Fruit fly (Drosophila melanogaster) whole organism, prepupa: ENCODE results near the gene CheB38b.
A peak's percentile ranks its signal among the peaks of the same experiment; 100 is the strongest.

Experiments
- Blimp-1 ChIP-seq: fragments of 200-800 bp; sonication (Bioruptor generic); optimal IDR thresholded peaks from 3 replicates; lab custom pipeline; 2017; ENCODE audit warnings: missing biosample characterization, missing genetic modification characterization, mild to moderate bottlenecking, moderate library complexity, missing genetic modification reagents
- CG10631 ChIP-seq: fragments of 200-800 bp; sonication (Bioruptor generic); optimal IDR thresholded peaks from 2 replicates; lab custom pipeline; 2016; ENCODE audit warnings: missing biosample characterization, missing genetic modification characterization
- CG10669 ChIP-seq: fragments of 200-800 bp; sonication (Bioruptor generic); optimal IDR thresholded peaks from 3 replicates; lab custom pipeline; 2018; ENCODE audit warnings: missing biosample characterization, mild to moderate bottlenecking, missing genetic modification characterization, moderate library complexity
- CG11762 ChIP-seq: fragments of 200-800 bp; sonication (Bioruptor generic); optimal IDR thresholded peaks from 3 replicates; lab custom pipeline; 2016; ENCODE audit warnings: missing biosample characterization, missing genetic modification characterization; ENCODE audit not compliant: insufficient read depth
- CG11902 ChIP-seq: fragments of 200-800 bp; sonication (Bioruptor generic); optimal IDR thresholded peaks from 3 replicates; lab custom pipeline; 2016; ENCODE audit warnings: missing biosample characterization, missing genetic modification characterization
- CG15336 ChIP-seq: fragments of 200-800 bp; sonication (Bioruptor generic); IDR thresholded peaks from 2 replicates; pipeline ENCODE4 v1.3.6; 2022; ENCODE audit warnings: missing biosample characterization, missing genetic modification characterization
- CG1621 ChIP-seq: fragments of 200-800 bp; sonication (Bioruptor generic); optimal IDR thresholded peaks from 3 replicates; lab custom pipeline; 2018; ENCODE audit warnings: missing biosample characterization, mild to moderate bottlenecking, missing genetic modification characterization
- CG16779 ChIP-seq: fragments of 200-800 bp; sonication (Bioruptor generic); optimal IDR thresholded peaks from 3 replicates; lab custom pipeline; 2017; ENCODE audit warnings: missing biosample characterization, mild to moderate bottlenecking, missing genetic modification characterization
- CG3032 ChIP-seq: fragments of 200-800 bp; optimal IDR thresholded peaks from 2 replicates; lab custom pipeline; 2019; ENCODE audit warnings: missing biosample characterization, mild to moderate bottlenecking, missing genetic modification characterization, moderate library complexity
- CG31627 ChIP-seq: fragments of 200-800 bp; sonication (Bioruptor generic); optimal IDR thresholded peaks from 3 replicates; lab custom pipeline; 2016; ENCODE audit warnings: missing biosample characterization, missing genetic modification characterization
- CG32006 ChIP-seq: fragments of 200-800 bp; sonication (Bioruptor generic); optimal IDR thresholded peaks from 3 replicates; lab custom pipeline; 2017; ENCODE audit warnings: missing biosample characterization, mild to moderate bottlenecking, missing genetic modification characterization
- CG34406 ChIP-seq: fragments of 200-800 bp; sonication (Bioruptor generic); optimal IDR thresholded peaks from 3 replicates; lab custom pipeline; 2016; ENCODE audit warnings: missing biosample characterization, missing genetic modification characterization
- CG3919 ChIP-seq: fragments of 200-800 bp; sonication (Bioruptor generic); optimal IDR thresholded peaks from 3 replicates; lab custom pipeline; 2016; ENCODE audit warnings: missing biosample characterization, missing genetic modification characterization
- CG4318 ChIP-seq: fragments of 200-800 bp; sonication (Bioruptor generic); optimal IDR thresholded peaks from 3 replicates; lab custom pipeline; 2017; ENCODE audit warnings: missing biosample characterization, mild to moderate bottlenecking, missing genetic modification characterization
- CG6163 ChIP-seq: fragments of 200-800 bp; sonication (Bioruptor generic); IDR thresholded peaks from 3 replicates; pipeline ENCODE4 v1.3.6; 2022; ENCODE audit warnings: missing biosample characterization, missing genetic modification characterization
- CG6276 ChIP-seq: fragments of 200-800 bp; sonication (Bioruptor generic); optimal IDR thresholded peaks from 2 replicates; lab custom pipeline; 2017; ENCODE audit warnings: missing biosample characterization, mild to moderate bottlenecking, missing genetic modification characterization
- CG6808 ChIP-seq: fragments of 200-800 bp; sonication (Bioruptor generic); optimal IDR thresholded peaks from 3 replicates; lab custom pipeline; 2017; ENCODE audit warnings: missing biosample characterization, missing genetic modification characterization, mild to moderate bottlenecking, moderate library complexity, missing genetic modification reagents
- CG7368 ChIP-seq: fragments of 200-800 bp; sonication (Bioruptor generic); optimal IDR thresholded peaks from 3 replicates; lab custom pipeline; 2016; ENCODE audit warnings: missing biosample characterization, missing genetic modification characterization
- CG8119 ChIP-seq: fragments of 200-800 bp; sonication (Bioruptor generic); IDR thresholded peaks from 3 replicates; pipeline ENCODE4 v1.3.6; 2022; ENCODE audit warnings: missing biosample characterization, missing genetic modification characterization
- CG8632 ChIP-seq: fragments of 200-800 bp; sonication (Bioruptor generic); optimal IDR thresholded peaks from 3 replicates; lab custom pipeline; 2016; ENCODE audit warnings: missing biosample characterization, missing genetic modification characterization
- CG9139 ChIP-seq: fragments of 200-800 bp; sonication (Bioruptor generic); optimal IDR thresholded peaks from 3 replicates; lab custom pipeline; 2017; ENCODE audit warnings: missing biosample characterization, mild to moderate bottlenecking, missing genetic modification characterization
- Eip75B ChIP-seq: fragments of 200-800 bp; sonication (Bioruptor generic); optimal IDR thresholded peaks from 3 replicates; lab custom pipeline; 2016; ENCODE audit warnings: missing biosample characterization, missing genetic modification characterization
- Eip78C ChIP-seq: fragments of 200-800 bp; sonication (Bioruptor generic); peaks from one replicate; lab custom pipeline; 2016; ENCODE audit warnings: missing biosample characterization, missing genetic modification characterization
- Eip93F ChIP-seq: fragments of 200-800 bp; sonication (Bioruptor generic); optimal IDR thresholded peaks from 2 replicates; lab custom pipeline; 2016; ENCODE audit warnings: missing biosample characterization, mild to moderate bottlenecking, missing genetic modification characterization
- Ets21C ChIP-seq: fragments of 200-800 bp; sonication (Bioruptor generic); optimal IDR thresholded peaks from 3 replicates; lab custom pipeline; 2016; ENCODE audit warnings: missing biosample characterization, missing genetic modification characterization
- Ets96B ChIP-seq: fragments of 200-800 bp; optimal IDR thresholded peaks from 2 replicates; lab custom pipeline; 2019; ENCODE audit warnings: missing biosample characterization, mild to moderate bottlenecking, missing genetic modification characterization, moderate library complexity
- Gug ChIP-seq: fragments of 200-800 bp; sonication (Bioruptor generic); IDR thresholded peaks from 2 replicates; pipeline ENCODE4 v1.3.6; 2022; ENCODE audit warnings: missing biosample characterization, missing genetic modification characterization
- Hr38 ChIP-seq: sonication (Bioruptor generic); optimal IDR thresholded peaks from 2 replicates; lab custom pipeline; 2016; ENCODE audit warnings: missing biosample characterization, missing genetic modification characterization
- Hr39 ChIP-seq: fragments of 200-800 bp; sonication (Bioruptor generic); optimal IDR thresholded peaks from 2 replicates; lab custom pipeline; 2016; ENCODE audit warnings: missing biosample characterization, missing genetic modification characterization
- Hr4 ChIP-seq: fragments of 200-800 bp; sonication (Bioruptor generic); optimal IDR thresholded peaks from 3 replicates; lab custom pipeline; 2016; ENCODE audit warnings: missing biosample characterization, missing genetic modification characterization
- Lpt ChIP-seq: fragments of 200-800 bp; sonication (Bioruptor generic); optimal IDR thresholded peaks from 3 replicates; lab custom pipeline; 2016; ENCODE audit warnings: missing biosample characterization, missing genetic modification characterization
- Met ChIP-seq: fragments of 200-800 bp; sonication (Bioruptor generic); optimal IDR thresholded peaks from 3 replicates; lab custom pipeline; 2016; ENCODE audit warnings: missing biosample characterization, missing genetic modification characterization
- OdsH ChIP-seq: fragments of 200-800 bp; sonication (Bioruptor generic); optimal IDR thresholded peaks from 3 replicates; lab custom pipeline; 2016; ENCODE audit warnings: missing biosample characterization, missing genetic modification characterization
- Smox ChIP-seq: fragments of 200-800 bp; sonication (Bioruptor generic); optimal IDR thresholded peaks from 3 replicates; lab custom pipeline; 2016; ENCODE audit warnings: missing biosample characterization, missing genetic modification characterization
- Sox102F ChIP-seq: fragments of 200-800 bp; sonication (Bioruptor generic); optimal IDR thresholded peaks from 2 replicates; lab custom pipeline; 2016; ENCODE audit warnings: missing biosample characterization, mild to moderate bottlenecking, missing genetic modification characterization
- Sox15 ChIP-seq: fragments of 200-800 bp; sonication (Bioruptor generic); optimal IDR thresholded peaks from 3 replicates; lab custom pipeline; 2016; ENCODE audit warnings: missing biosample characterization, missing genetic modification characterization
- acj6 ChIP-seq: fragments of 200-800 bp; sonication (Bioruptor generic); optimal IDR thresholded peaks from 3 replicates; lab custom pipeline; 2016; ENCODE audit warnings: missing biosample characterization, missing genetic modification characterization
- eg ChIP-seq: fragments of 200-800 bp; sonication (Bioruptor generic); IDR thresholded peaks from 3 replicates; pipeline ENCODE4 v1.3.6; 2022; ENCODE audit warnings: missing biosample characterization, missing genetic modification characterization
- esn ChIP-seq: fragments of 200-800 bp; sonication (Bioruptor generic); optimal IDR thresholded peaks from 2 replicates; lab custom pipeline; 2016; ENCODE audit warnings: missing biosample characterization, mild to moderate bottlenecking, missing genetic modification characterization, moderate library complexity
- fkh ChIP-seq: fragments of 200-800 bp; sonication (Bioruptor generic); optimal IDR thresholded peaks from 3 replicates; lab custom pipeline; 2017; ENCODE audit warnings: missing biosample characterization, mild to moderate bottlenecking, missing genetic modification characterization, moderate library complexity
- lz ChIP-seq: fragments of 200-800 bp; sonication (Bioruptor generic); optimal IDR thresholded peaks from 3 replicates; lab custom pipeline; 2016; ENCODE audit warnings: missing biosample characterization, missing genetic modification characterization
- net ChIP-seq: fragments of 200-800 bp; sonication (Bioruptor generic); optimal IDR thresholded peaks from 3 replicates; lab custom pipeline; 2016; ENCODE audit warnings: missing biosample characterization, missing genetic modification characterization
- pdm3 ChIP-seq: fragments of 200-800 bp; sonication (Bioruptor generic); optimal IDR thresholded peaks from 3 replicates; lab custom pipeline; 2016; ENCODE audit warnings: missing biosample characterization, missing genetic modification characterization
- salr ChIP-seq, 2 experiments: fragments of 200-800 bp; sonication (Bioruptor generic); optimal IDR thresholded peaks; 3 replicates each; lab custom pipeline; 2016 to 2018; ENCODE audit warnings: missing biosample characterization in 2 of 2, missing genetic modification characterization in 2 of 2, mild to moderate bottlenecking in 1 of 2
- ss ChIP-seq, 2 experiments: fragments of 200-800 bp; sonication (Bioruptor generic); optimal IDR thresholded peaks; 2 replicates in 1 of 2; 3 replicates in 1 of 2; lab custom pipeline; 2017 to 2018; ENCODE audit warnings: mild to moderate bottlenecking in 2 of 2, missing biosample characterization in 2 of 2, missing genetic modification characterization in 2 of 2, moderate library complexity in 1 of 2
- svp ChIP-seq: fragments of 200-800 bp; sonication (Bioruptor generic); peaks from one replicate; lab custom pipeline; 2016; ENCODE audit warnings: missing biosample characterization, missing genetic modification characterization
- topi ChIP-seq: fragments of 200-800 bp; sonication (Bioruptor generic); optimal IDR thresholded peaks from 3 replicates; lab custom pipeline; 2016; ENCODE audit warnings: missing biosample characterization, missing genetic modification characterization
- vri ChIP-seq: fragments of 200-800 bp; sonication (Bioruptor generic); optimal IDR thresholded peaks from 3 replicates; lab custom pipeline; 2016; ENCODE audit warnings: missing biosample characterization, mild to moderate bottlenecking, missing genetic modification characterization

Gene CheB38b

dm6 chr2L:20817170-20817569 lies at the start of gene CheB38b:
Gene CheB38b (minus strand): TSS chr2L:20817270.
- no peak for TF ChIP-seq Lpt (GFP tag; lab: Kevin White, UChicago)
- no peak for TF ChIP-seq CG11902 (GFP tag; lab: Kevin White, UChicago)
- TF ChIP-seq CG8119: no peak
- no peak for TF ChIP-seq acj6 (GFP tag; lab: Kevin White, UChicago)
- no peak for TF ChIP-seq CG32006 (GFP tag; lab: Kevin White, UChicago)
- TF ChIP-seq salr (GFP tag; optimal IDR thresholded peaks at IDR 0.05; lab: Kevin White, UChicago): no peak
- TF ChIP-seq vri: no peak
- no peak for TF ChIP-seq CG15336 (GFP tag; lab: Robert Waterston, UW)
- no peak for TF ChIP-seq CG8632 (GFP tag; lab: Kevin White, UChicago)
- TF ChIP-seq Hr4 (GFP tag; lab: Kevin White, UChicago): no peak
- TF ChIP-seq ss (GFP tag; optimal IDR thresholded peaks at IDR 0.05; lab: Kevin White, UChicago): no peak
- no peak for TF ChIP-seq topi (GFP tag; lab: Kevin White, UChicago)
- TF ChIP-seq, all 60 proteins: peak for 0

dm6 chr2L:20864764-20865265 lies 47.7 kb upstream of the CheB38b start, which contains the start of gene CG9338:
Gene CG9338 (plus strand): TSS chr2L:20865215.
- TF ChIP-seq Met (GFP tag; lab: Kevin White, UChicago) (peak; percentile 85), CG15336 (GFP tag; lab: Robert Waterston, UW) (peak; percentile 81), Hr38 (no peak), Hr39 (GFP tag; lab: Kevin White, UChicago) (peak; percentile 80), CG7368 (GFP tag; lab: Kevin White, UChicago) (peak; percentile 89), Eip75B (GFP tag; lab: Kevin White, UChicago) (peak; percentile 80), Gug (peak; percentile 87), Hr4 (GFP tag; lab: Kevin White, UChicago) (peak; percentile 77), pdm3 (GFP tag; lab: Kevin White, UChicago) (peak; percentile 79), vri (peak; percentile 81), esn (peak; percentile 87), Ets21C (GFP tag; lab: Kevin White, UChicago) (peak; percentile 66), CG34406 (peak; percentile 73), Lpt (GFP tag; lab: Kevin White, UChicago) (peak; percentile 65), CG6808 (peak; percentile 72), CG16779 (tag; lab: Kevin White, UChicago) (peak; percentile 60), svp (GFP tag; lab: Kevin White, UChicago) (peak; percentile 90), CG11762 (peak; percentile 78), Sox102F (GFP tag; lab: Kevin White, UChicago) (peak; percentile 85), CG6163 (GFP tag; lab: Robert Waterston, UW) (no peak; the same call in 2 of the 3 replicates), CG10631 (GFP tag; lab: Kevin White, UChicago) (peak; percentile 51), CG4318 (GFP tag; lab: Kevin White, UChicago) (peak; percentile 28), acj6 (GFP tag; lab: Kevin White, UChicago) (peak; percentile 62), lz (GFP tag; lab: Kevin White, UChicago) (peak; percentile 85), CG9139 (GFP tag; lab: Kevin White, UChicago) (peak; percentile 17), CG1621 (tag; lab: Kevin White, UChicago) (no peak), CG8632 (GFP tag; lab: Kevin White, UChicago) (peak; percentile 62), ss (GFP tag; optimal IDR thresholded peaks at IDR 0.05; lab: Kevin White, UChicago) (peak in 1 of 2 experiments; percentile 88), topi (GFP tag; lab: Kevin White, UChicago) (peak; percentile 84), salr (GFP tag; optimal IDR thresholded peaks at IDR 0.05; lab: Kevin White, UChicago) (peak in 1 of 2 experiments; percentile 53), eg (GFP tag; lab: Robert Waterston, UW) (peak; percentile 90), Eip93F (GFP tag; lab: Kevin White, UChicago) (no peak), Sox15 (GFP tag; lab: Kevin White, UChicago) (peak; percentile 63), OdsH (peak; percentile 66), fkh (peak; percentile 67), Blimp-1 (peak; percentile 83), CG3032 (tag; lab: Kevin White, UChicago) (peak; percentile 81), CG3919 (GFP tag; lab: Kevin White, UChicago) (peak; percentile 77), Ets96B (tag; lab: Kevin White, UChicago) (no peak), Eip78C (GFP tag; lab: Kevin White, UChicago) (peak; percentile 92), CG6276 (GFP tag; lab: Kevin White, UChicago) (peak; percentile 87), Smox (GFP tag; lab: Kevin White, UChicago) (peak; percentile 81), CG31627 (peak; percentile 80), CG10669 (GFP tag; lab: Kevin White, UChicago) (peak; percentile 85), CG32006 (GFP tag; lab: Kevin White, UChicago) (peak; percentile 70), net (GFP tag; lab: Kevin White, UChicago) (peak; percentile 76)
